Fruit fly (Drosophila melanogaster) whole organism, wandering third instar larva: ENCODE results near the gene CG31287.

Source experiments
- CG9705 ChIP-seq: fragments of 200-800 bp; sonication (Bioruptor generic); optimal IDR thresholded peaks from 2 replicates; lab custom pipeline; 2018; ENCODE audit warnings: missing biosample characterization, mild to moderate bottlenecking, missing genetic modification characterization
- Hnf4 ChIP-seq: fragments of 200-800 bp; sonication (Bioruptor generic); optimal IDR thresholded peaks from 2 replicates; lab custom pipeline; 2016; ENCODE audit warnings: missing biosample characterization, mild to moderate bottlenecking, missing genetic modification characterization
- Myc ChIP-seq: fragments of >200 bp; optimal IDR thresholded peaks from 2 replicates; lab custom pipeline; 2017
- Vsx2 ChIP-seq: fragments of 200-300, 225-300 bp; sonication (Bioruptor generic); optimal IDR thresholded peaks from 2 replicates; lab custom pipeline; 2018; ENCODE audit warnings: missing biosample characterization, missing genetic modification characterization; ENCODE audit not compliant: partially characterized antibody
- ey ChIP-seq: fragments of 200-800 bp; sonication (Bioruptor generic); optimal IDR thresholded peaks from 2 replicates; lab custom pipeline; 2016; ENCODE audit warnings: missing biosample characterization, missing genetic modification characterization
- fru ChIP-seq: fragments of 200-800 bp; sonication (Bioruptor generic); optimal IDR thresholded peaks from 3 replicates; lab custom pipeline; 2016; ENCODE audit warnings: missing biosample characterization, mild to moderate bottlenecking, missing genetic modification characterization
- h ChIP-seq: fragments of 200-800 bp; sonication (Bioruptor generic); optimal IDR thresholded peaks from 3 replicates; lab custom pipeline; 2016; ENCODE audit warnings: missing biosample characterization, mild to moderate bottlenecking, missing genetic modification characterization
- jim ChIP-seq: fragments of 175-275, 200-325 bp; sonication (Bioruptor generic); optimal IDR thresholded peaks from 2 replicates; lab custom pipeline; 2016; ENCODE audit warnings: missing biosample characterization, mild to moderate bottlenecking, missing genetic modification characterization
- psq ChIP-seq: fragments of 200-800 bp; sonication (Bioruptor generic); optimal IDR thresholded peaks from 3 replicates; lab custom pipeline; 2017; ENCODE audit warnings: missing biosample characterization, mild to moderate bottlenecking, missing genetic modification characterization, moderate library complexity
- sage ChIP-seq: fragments of 200-800 bp; sonication (Bioruptor generic); optimal IDR thresholded peaks from 2 replicates; lab custom pipeline; 2016; ENCODE audit warnings: missing biosample characterization, mild to moderate bottlenecking, missing genetic modification characterization
- tai ChIP-seq: sonication (Bioruptor generic); optimal IDR thresholded peaks from 2 replicates; lab custom pipeline; 2016; ENCODE audit warnings: missing biosample characterization, missing genetic modification characterization
- usp ChIP-seq: fragments of >200 bp; optimal IDR thresholded peaks from 2 replicates; lab custom pipeline; 2017; ENCODE audit warnings: missing biosample characterization, missing genetic modification characterization
- woc ChIP-seq: sonication (Bioruptor generic); optimal IDR thresholded peaks from 2 replicates; lab custom pipeline; 2016; ENCODE audit warnings: missing biosample characterization, mild to moderate bottlenecking, missing genetic modification characterization

DNA sequence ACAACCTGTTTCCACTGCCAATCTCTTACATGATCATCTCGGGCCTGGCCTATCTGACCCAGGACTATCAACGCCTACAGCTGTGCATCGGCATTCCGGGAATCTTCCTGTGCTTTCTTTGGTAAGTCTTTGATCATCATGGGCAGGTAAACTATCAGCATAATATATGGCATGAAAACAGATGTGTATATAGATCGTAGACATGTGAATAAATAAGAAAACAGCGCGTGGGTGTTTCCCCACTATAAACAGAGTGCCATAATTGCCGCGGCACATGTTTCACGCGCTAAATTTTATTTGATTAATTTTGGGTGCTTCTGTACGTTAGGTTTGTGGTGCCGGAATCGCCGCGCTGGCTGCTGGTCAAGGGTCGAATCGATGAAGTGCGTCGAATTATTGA lies 35.1 kb upstream of the CG31287 start:
- TF ChIP-seq tai: no peak
- TF ChIP-seq Vsx2 (GFP tag; lab: Kevin White, UChicago): no peak
- no peak for TF ChIP-seq jim (GFP tag; lab: Kevin White, UChicago)
- TF ChIP-seq fru (GFP tag; lab: Kevin White, UChicago): no peak
- TF ChIP-seq usp (GFP tag; lab: Kevin White, UChicago): no peak
- TF ChIP-seq h (GFP tag; lab: Kevin White, UChicago): no peak
- TF ChIP-seq Hnf4 (GFP tag; lab: Kevin White, UChicago): no peak
- TF ChIP-seq Myc (lab: Kevin White, UChicago): no peak
- TF ChIP-seq psq (GFP tag; lab: Kevin White, UChicago): no peak
- no peak for TF ChIP-seq CG9705
- TF ChIP-seq ey (GFP tag; lab: Kevin White, UChicago): no peak
- TF ChIP-seq sage (GFP tag; lab: Kevin White, UChicago): no peak
- TF ChIP-seq woc: no peak
